Worm (Caenorhabditis elegans): ENCODE data around the gene AH9.4.

- TF ChIP-seq fos-1 (tag; optimal IDR thresholded peaks at IDR 0.05): no peak
- TF ChIP-seq skn-1 (tag; optimal IDR thresholded peaks at IDR 0.05): no peak
- TF ChIP-seq elt-3 (tag; optimal IDR thresholded peaks at IDR 0.05): no peak
- TF ChIP-seq lin-11 (tag; optimal IDR thresholded peaks at IDR 0.05): no peak
- TF ChIP-seq mdl-1 (tag; optimal IDR thresholded peaks at IDR 0.05): no peak
- TF ChIP-seq nhr-25 (tag; optimal IDR thresholded peaks at IDR 0.05): no peak
- TF ChIP-seq elt-1 (tag; optimal IDR thresholded peaks at IDR 0.05): no peak
- TF ChIP-seq nhr-77 (tag; optimal IDR thresholded peaks at IDR 0.05): no peak
- no peak for TF ChIP-seq nhr-11 (tag; optimal IDR thresholded peaks at IDR 0.05)
- TF ChIP-seq sem-4 (tag; optimal IDR thresholded peaks at IDR 0.05): no peak
- TF ChIP-seq aly-2 (tag; optimal IDR thresholded peaks at IDR 0.05): no peak
- TF ChIP-seq R02D3.7 (tag; optimal IDR thresholded peaks at IDR 0.05): no peak
These were observed at the start of gene AH9.4 for ce11 chrX:2274237-2274636.

Measured in whole organism, L2 larva.